Worm (Caenorhabditis elegans) whole organism, L1 larva: ENCODE data around the gene ZK353.3.

Source experiments
- Y116A8C.19 ChIP-seq: sonication (generic microtip); optimal IDR thresholded peaks from 2 replicates; lab custom pipeline; 2016; ENCODE audit warnings: missing compliant biosample characterization, missing genetic modification characterization, borderline replicate concordance
- blmp-1 ChIP-seq: fragments of 150-350 bp; optimal IDR thresholded peaks from 2 replicates; lab custom pipeline; 2014; ENCODE audit warnings: missing biosample characterization, missing genetic modification characterization
- elt-2 ChIP-seq: sonication (generic microtip); optimal IDR thresholded peaks from 2 replicates; lab custom pipeline; 2016; ENCODE audit warnings: missing genetic modification characterization, mild to moderate bottlenecking, inconsistent platforms, missing compliant biosample characterization, missing genetic modification reagents
- grh-1 ChIP-seq: fragments of 200-800 bp; sonication (Bioruptor generic); IDR thresholded peaks from 2 replicates; pipeline ENCODE4 v1.3.6; 2022; ENCODE audit warnings: missing genetic modification reagents, missing genetic modification characterization, missing compliant biosample characterization
- isw-1 ChIP-seq: fragments of 200-800 bp; sonication (Bioruptor generic); IDR thresholded peaks from 2 replicates; pipeline ENCODE4 v1.3.6; 2022; ENCODE audit warnings: missing genetic modification characterization, missing compliant biosample characterization
- lin-13 ChIP-seq: fragments of 150-350 bp; optimal IDR thresholded peaks from 2 replicates; lab custom pipeline; 2014; ENCODE audit warnings: missing biosample characterization, missing genetic modification reagents, missing genetic modification characterization
- mdl-1 ChIP-seq, 2 experiments: fragments of 150-350 bp; optimal IDR thresholded peaks; 2 replicates each; lab custom pipeline; 2014 to 2017; ENCODE audit warnings: missing biosample characterization in 2 of 2, missing genetic modification characterization in 2 of 2, inconsistent platforms in 1 of 2
- nhr-77 ChIP-seq: fragments of 150-350 bp; optimal IDR thresholded peaks from 2 replicates; lab custom pipeline; 2014; ENCODE audit warnings: missing biosample characterization, missing genetic modification characterization
- snpc-4 ChIP-seq: fragments of 150-350 bp; optimal IDR thresholded peaks from 2 replicates; lab custom pipeline; 2014; ENCODE audit warnings: missing biosample characterization, missing genetic modification characterization

- TF ChIP-seq nhr-77 (tag; lab: Kevin White, UChicago) (no peak), blmp-1 (tag; lab: Kevin White, UChicago) (no peak), lin-13 (no peak), snpc-4 (tag; lab: Kevin White, UChicago) (no peak), isw-1 (no peak), mdl-1 (tag; optimal IDR thresholded peaks at IDR 0.05; lab: Kevin White, UChicago) (no peak), Y116A8C.19 (tag; lab: Kevin White, UChicago) (no peak), grh-1 (GFP tag; lab: Robert Waterston, UW) (no peak), elt-2 (tag; lab: Kevin White, UChicago) (no peak)
Measured at ce11 chrIII:8446061-8446460, 50.3 kb downstream of the ZK353.3 start.
